Worm (Caenorhabditis elegans) whole organism, L4 larva: ENCODE results near the gene R160.14.

Source experiments
- F44E2.7 ChIP-seq: fragments of 200-800 bp; sonication (Bioruptor generic); IDR thresholded peaks from 2 replicates; pipeline ENCODE4 v2.1.2; 2022; ENCODE audit warnings: missing genetic modification characterization, missing compliant biosample characterization
- F49E8.2 ChIP-seq: sonication (generic microtip); optimal IDR thresholded peaks from 2 replicates; lab custom pipeline; 2016; ENCODE audit warnings: missing compliant biosample characterization, mild to moderate bottlenecking, missing genetic modification characterization, borderline replicate concordance
- T26A8.4 ChIP-seq: fragments of 200-800 bp; sonication (Bioruptor generic); IDR thresholded peaks from 2 replicates; pipeline ENCODE4 v1.3.6; 2022; ENCODE audit warnings: missing genetic modification characterization, missing compliant biosample characterization
- Y105C5A.15 ChIP-seq: fragments of 200-800 bp; sonication (Bioruptor generic); IDR thresholded peaks from 2 replicates; pipeline ENCODE4 v1.3.6; 2022; ENCODE audit warnings: missing genetic modification characterization, missing compliant biosample characterization
- Y75B8A.6 ChIP-seq: fragments of 200-800 bp; sonication (Bioruptor generic); IDR thresholded peaks from 2 replicates; pipeline ENCODE4 v1.3.6; 2022; ENCODE audit warnings: missing genetic modification reagents, missing genetic modification characterization, missing compliant biosample characterization
- ZK337.2 ChIP-seq: fragments of 200-800 bp; sonication (Bioruptor generic); IDR thresholded peaks from 2 replicates; pipeline ENCODE4 v1.3.6; 2022; ENCODE audit warnings: missing genetic modification reagents, missing genetic modification characterization, missing compliant biosample characterization
- ZK546.5 ChIP-seq, 2 experiments: sonication (generic microtip); optimal IDR thresholded peaks; 2 replicates each; lab custom pipeline; 2017; ENCODE audit warnings: missing biosample characterization in 2 of 2, missing genetic modification characterization in 2 of 2
- aha-1 ChIP-seq: fragments of 150-350 bp; peaks from one replicate; lab custom pipeline; 2014; ENCODE audit warnings: missing biosample characterization, missing genetic modification characterization
- ama-1 ChIP-seq: fragments of 150-350 bp; optimal IDR thresholded peaks from 2 replicates; lab custom pipeline; 2014; ENCODE audit warnings: inconsistent platforms, mixed read lengths
- ceh-32 ChIP-seq: sonication (generic microtip); optimal IDR thresholded peaks from 2 replicates; lab custom pipeline; 2016; ENCODE audit warnings: mild to moderate bottlenecking, missing genetic modification characterization, missing compliant biosample characterization; ENCODE audit not compliant: poor library complexity
- ctbp-1 ChIP-seq: fragments of 200-800 bp; sonication (Bioruptor generic); IDR thresholded peaks from 2 replicates; pipeline ENCODE4 v1.3.6; 2022; ENCODE audit warnings: missing genetic modification reagents, missing genetic modification characterization, missing compliant biosample characterization
- daf-12 ChIP-seq: fragments of 150-350 bp; optimal IDR thresholded peaks from 2 replicates; lab custom pipeline; 2014; ENCODE audit warnings: missing biosample characterization, missing genetic modification reagents, missing genetic modification characterization
- daf-8 ChIP-seq: fragments of 200-800 bp; sonication (Bioruptor generic); IDR thresholded peaks from 2 replicates; pipeline ENCODE4 v1.3.6; 2022; ENCODE audit warnings: missing genetic modification characterization, missing compliant biosample characterization
- dmd-8 ChIP-seq: fragments of 200-800 bp; sonication (Bioruptor generic); IDR thresholded peaks from 2 replicates; pipeline ENCODE4 v1.3.6; 2022; ENCODE audit warnings: missing genetic modification characterization, missing compliant biosample characterization
- dpl-1 ChIP-seq: fragments of 150-350 bp; optimal IDR thresholded peaks from 2 replicates; lab custom pipeline; 2014; ENCODE audit warnings: missing biosample characterization, missing genetic modification reagents, missing genetic modification characterization
- egl-43 ChIP-seq: fragments of 200-800 bp; sonication (Bioruptor generic); IDR thresholded peaks from 2 replicates; pipeline ENCODE4 v1.3.6; 2022; ENCODE audit warnings: missing genetic modification reagents, missing genetic modification characterization, missing compliant biosample characterization
- gei-8 ChIP-seq: fragments of 200-800 bp; sonication (Bioruptor generic); optimal IDR thresholded peaks from 2 replicates; lab custom pipeline; 2018; ENCODE audit warnings: mild to moderate bottlenecking, missing genetic modification characterization, missing compliant biosample characterization
- hlh-11 ChIP-seq: fragments of 200-800 bp; sonication (Bioruptor generic); optimal IDR thresholded peaks from 2 replicates; lab custom pipeline; 2018; ENCODE audit warnings: mild to moderate bottlenecking, missing genetic modification characterization, missing compliant biosample characterization
- hlh-30 ChIP-seq: sonication (generic microtip); optimal IDR thresholded peaks from 2 replicates; lab custom pipeline; 2017; ENCODE audit warnings: antibody characterized with exemption, mild to moderate bottlenecking, missing genetic modification characterization, missing compliant biosample characterization; ENCODE audit not compliant: insufficient read depth
- hmg-1.1 ChIP-seq: fragments of 200-800 bp; sonication (Bioruptor generic); IDR thresholded peaks from 2 replicates; pipeline ENCODE4 v1.3.6; 2022; ENCODE audit warnings: missing genetic modification reagents, missing genetic modification characterization, missing compliant biosample characterization
- lin-13 ChIP-seq: fragments of 150-350 bp; optimal IDR thresholded peaks from 2 replicates; lab custom pipeline; 2014; ENCODE audit warnings: missing biosample characterization, missing genetic modification reagents, missing genetic modification characterization
- lin-39 ChIP-seq: fragments of 150-350 bp; optimal IDR thresholded peaks from 2 replicates; lab custom pipeline; 2014; ENCODE audit warnings: missing biosample characterization, missing genetic modification reagents, missing genetic modification characterization
- mdl-1 ChIP-seq, 2 experiments: fragments of 150-350 bp in 1 of 2; sonication (generic microtip) in 1 of 2; optimal IDR thresholded peaks; 2 replicates each; lab custom pipeline; 2014 to 2017; ENCODE audit warnings: missing biosample characterization in 2 of 2, missing genetic modification characterization in 2 of 2
- mdt-29 ChIP-seq: fragments of 200-800 bp; sonication (Bioruptor generic); IDR thresholded peaks from 2 replicates; pipeline ENCODE4 v1.3.6; 2022; ENCODE audit warnings: missing genetic modification reagents, missing genetic modification characterization, missing compliant biosample characterization
- mes-2 ChIP-seq: sonication (generic microtip); optimal IDR thresholded peaks from 2 replicates; lab custom pipeline; 2016; ENCODE audit warnings: missing genotype, mild to moderate bottlenecking, missing genetic modification characterization, missing compliant biosample characterization; ENCODE audit not compliant: poor library complexity, severe bottlenecking
- mxl-3 ChIP-seq: fragments of 200-800 bp; sonication (Bioruptor generic); optimal IDR thresholded peaks from 2 replicates; lab custom pipeline; 2018; ENCODE audit warnings: mild to moderate bottlenecking, missing genetic modification characterization, missing compliant biosample characterization
- nhr-10 ChIP-seq: fragments of 150-350 bp; optimal IDR thresholded peaks from 2 replicates; lab custom pipeline; 2014; ENCODE audit warnings: missing biosample characterization, missing genetic modification characterization
- nhr-11 ChIP-seq: fragments of 150-350 bp; optimal IDR thresholded peaks from 2 replicates; lab custom pipeline; 2014; ENCODE audit warnings: missing biosample characterization, missing genetic modification characterization
- nhr-111 ChIP-seq: fragments of 200-800 bp; sonication (Bioruptor generic); optimal IDR thresholded peaks from 2 replicates; lab custom pipeline; 2018; ENCODE audit warnings: mild to moderate bottlenecking, missing genetic modification characterization, missing compliant biosample characterization
- nhr-28 ChIP-seq: fragments of 150-350 bp; optimal IDR thresholded peaks from 2 replicates; lab custom pipeline; 2014; ENCODE audit warnings: missing biosample characterization, missing genetic modification characterization
- nhr-42 ChIP-seq: fragments of 200-800 bp; sonication (Bioruptor generic); IDR thresholded peaks from 2 replicates; pipeline ENCODE4 v1.3.6; 2022; ENCODE audit warnings: missing genetic modification characterization, missing compliant biosample characterization
- nhr-48 ChIP-seq: sonication (generic microtip); optimal IDR thresholded peaks from 2 replicates; lab custom pipeline; 2016; ENCODE audit warnings: mild to moderate bottlenecking, missing genetic modification characterization, missing compliant biosample characterization
- nhr-77 ChIP-seq: fragments of 150-350 bp; optimal IDR thresholded peaks from 2 replicates; lab custom pipeline; 2014; ENCODE audit warnings: missing biosample characterization, missing genetic modification characterization
- pqm-1 ChIP-seq: sonication (generic microtip); optimal IDR thresholded peaks from 2 replicates; lab custom pipeline; 2017; ENCODE audit warnings: missing biosample characterization, missing genetic modification characterization
- set-16 ChIP-seq: fragments of 200-800 bp; sonication (Bioruptor generic); IDR thresholded peaks from 2 replicates; pipeline ENCODE4 v1.3.6; 2022; ENCODE audit warnings: missing genetic modification reagents, missing genetic modification characterization, missing compliant biosample characterization
- snpc-1.2 ChIP-seq: fragments of 200-800 bp; sonication (Bioruptor generic); IDR thresholded peaks from 2 replicates; pipeline ENCODE4 v1.3.6; 2022; ENCODE audit warnings: missing genetic modification reagents, missing genetic modification characterization, missing compliant biosample characterization
- unc-39 ChIP-seq: sonication (generic microtip); optimal IDR thresholded peaks from 2 replicates; lab custom pipeline; 2017; ENCODE audit warnings: missing biosample characterization, missing genetic modification characterization
- unc-62 ChIP-seq, 3 experiments: fragments of 150-350 bp in 1 of 3; sonication (generic microtip); optimal IDR thresholded peaks in 2 of 3; peaks in 1 of 3; 1 replicate in 1 of 3; 2 replicates in 2 of 3; lab custom pipeline; 2014 to 2017; ENCODE audit warnings: missing biosample characterization in 3 of 3, missing genetic modification characterization in 3 of 3, missing genetic modification reagents in 3 of 3, missing genotype in 1 of 3
- vab-7 ChIP-seq: fragments of 200-800 bp; sonication (Bioruptor generic); IDR thresholded peaks from 2 replicates; pipeline ENCODE4 v1.3.6; 2022; ENCODE audit warnings: missing genetic modification reagents, missing genetic modification characterization, missing compliant biosample characterization
- zip-11 ChIP-seq: fragments of 200-800 bp; sonication (Bioruptor generic); IDR thresholded peaks from 2 replicates; pipeline ENCODE4 v1.3.6; 2022; ENCODE audit warnings: missing genetic modification characterization, missing compliant biosample characterization

R160.14 gene

DNA sequence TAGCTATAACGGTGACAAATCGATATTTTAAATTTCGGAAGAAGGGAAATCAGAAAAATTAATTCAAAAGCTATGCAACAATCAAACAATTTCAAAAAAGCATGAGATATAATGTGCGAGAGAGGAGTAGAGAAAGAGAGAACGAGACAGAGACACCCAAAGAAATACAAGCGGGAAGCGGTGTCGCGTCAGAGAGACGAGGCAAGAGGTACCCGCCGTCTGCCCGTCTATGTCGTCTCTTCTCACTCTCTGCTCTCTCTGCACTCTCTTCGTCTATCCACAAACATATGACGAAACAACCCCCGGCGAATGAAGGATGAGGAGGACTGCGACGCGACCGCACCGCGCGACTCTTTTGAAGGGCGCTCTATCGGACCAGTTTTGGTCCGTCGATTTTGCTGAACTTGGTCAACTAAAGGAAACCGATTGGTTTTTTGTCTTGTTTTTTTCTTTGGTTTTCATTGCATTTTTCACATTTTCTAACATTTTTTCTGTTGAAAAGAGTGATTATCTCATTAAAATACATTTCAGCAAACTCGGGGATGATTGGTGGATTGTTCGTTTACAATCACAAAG lies 17.0 kb upstream of the R160.14 start, which contains the start of gene dpy-23 (continued):
- TF ChIP-seq hmg-1.1 (peak; percentile 93), ctbp-1 (GFP tag; lab: Robert Waterston, UW) (peak; percentile 94), nhr-111 (GFP tag; lab: Kevin White, UChicago) (no peak), zip-11 (GFP tag; lab: Robert Waterston, UW) (no peak), mes-2 (peak; percentile 82), daf-12 (tag; lab: Kevin White, UChicago) (no peak), nhr-77 (tag; lab: Kevin White, UChicago) (peak; percentile 89), gei-8 (GFP tag; lab: Kevin White, UChicago) (no peak)

ce11 chrX:4386493-4386892 lies 14.6 kb upstream of the R160.14 start:
- TF ChIP-seq daf-12 (tag; lab: Kevin White, UChicago) (no peak), mdl-1 (tag; optimal IDR thresholded peaks at IDR 0.05; lab: Kevin White, UChicago) (peak in 1 of 2 experiments; percentile 5), dpl-1 (GFP tag; lab: Kevin White, UChicago) (no peak), nhr-28 (tag; lab: Kevin White, UChicago) (peak; percentile 4), hlh-30 (tag; lab: Kevin White, UChicago) (peak; percentile 69)

DNA sequence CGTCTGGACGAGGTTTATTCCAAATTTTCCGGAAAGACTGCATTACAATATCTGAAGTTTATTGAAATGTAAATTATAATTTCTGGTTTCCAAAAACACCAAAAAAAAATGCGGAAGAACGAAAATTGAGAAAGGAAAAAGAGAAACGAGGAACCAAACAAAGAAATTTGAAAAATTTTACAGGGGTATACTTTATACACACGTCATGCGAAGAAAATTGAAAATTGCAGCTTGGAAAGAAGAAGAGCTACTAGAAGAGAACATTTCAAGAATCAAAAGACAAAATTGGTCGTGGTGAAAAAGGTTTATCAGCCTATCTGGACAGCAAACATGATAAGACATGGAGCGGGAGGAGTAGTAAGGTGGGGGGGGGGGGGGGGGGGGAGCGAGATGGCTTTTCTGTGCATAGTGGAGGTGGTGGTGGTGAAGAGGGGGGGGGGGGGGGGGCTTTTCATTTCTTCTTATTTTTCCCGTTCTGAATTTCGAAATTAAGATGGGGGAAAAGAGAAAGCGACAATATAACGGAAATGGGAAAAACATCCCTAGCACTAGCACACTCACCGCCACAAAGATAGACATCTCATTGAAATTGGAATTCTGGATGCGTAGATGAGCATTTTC lies 11.5 kb upstream of the R160.14 start, which contains the start of gene lst-2:
lst-2 (minus strand) TSS at position 51 of the 621 bp plus-strand sequence.
- no peak for TF ChIP-seq ama-1 (lab: Kevin White, UChicago)
- TF ChIP-seq pqm-1 (tag; lab: Kevin White, UChicago), result peak; percentile 1
- TF ChIP-seq unc-62 (GFP tag; optimal IDR thresholded peaks at IDR 0.05 in 1 of 2; lab: Kevin White, UChicago), result peak in 1 of 2 experiments; percentile 8
- no peak for TF ChIP-seq unc-62 (tag; optimal IDR thresholded peaks at IDR 0.05; lab: Kevin White, UChicago)
- TF ChIP-seq hlh-11 (tag; lab: Kevin White, UChicago), result peak; percentile 6
- TF ChIP-seq set-16 (GFP tag; lab: Robert Waterston, UW), result peak; percentile 77

- TF ChIP-seq nhr-10, result no peak
- TF ChIP-seq aha-1, result no peak
- no peak for TF ChIP-seq nhr-77 (tag; lab: Kevin White, UChicago)
- no peak for TF ChIP-seq lin-39 (tag; lab: Kevin White, UChicago)
- TF ChIP-seq nhr-11 (tag; lab: Kevin White, UChicago), result no peak
- no peak for TF ChIP-seq ZK546.5 (tag; optimal IDR thresholded peaks at IDR 0.05; lab: Kevin White, UChicago)
- no peak for TF ChIP-seq Y105C5A.15 (GFP tag; lab: Robert Waterston, UW)
- TF ChIP-seq ceh-32 (tag; lab: Kevin White, UChicago), result no peak
- no peak for TF ChIP-seq snpc-1.2 (GFP tag; lab: Robert Waterston, UW)
- TF ChIP-seq nhr-28 (tag; lab: Kevin White, UChicago), result no peak
- TF ChIP-seq ZK337.2 (GFP tag; lab: Robert Waterston, UW), result no peak
- TF ChIP-seq ctbp-1 (GFP tag; lab: Robert Waterston, UW), result no peak
- TF ChIP-seq unc-62 (GFP tag; optimal IDR thresholded peaks at IDR 0.05 in 1 of 2; lab: Kevin White, UChicago), result no peak
- no peak for TF ChIP-seq unc-62 (tag; optimal IDR thresholded peaks at IDR 0.05; lab: Kevin White, UChicago)
- no peak for TF ChIP-seq mdt-29 (GFP tag; lab: Robert Waterston, UW)
- no peak for TF ChIP-seq T26A8.4
Observed at ce11 chrX:4377689-4378088, 5.8 kb upstream of the R160.14 start, which contains the start of gene R160.12. R160.12 (minus strand) TSS chrX:4377789.

ce11 chrX:4376801-4377200 lies 4.9 kb upstream of the R160.14 start, which contains the start of gene R160.2:
R160.2 (minus strand) TSS chrX:4376901.
- TF ChIP-seq daf-8 (GFP tag; lab: Robert Waterston, UW), result no peak
- no peak for TF ChIP-seq lin-13
- no peak for TF ChIP-seq nhr-42 (GFP tag; lab: Robert Waterston, UW)
- TF ChIP-seq vab-7 (GFP tag; lab: Robert Waterston, UW), result no peak
- no peak for TF ChIP-seq ceh-32 (tag; lab: Kevin White, UChicago)
- TF ChIP-seq mxl-3 (GFP tag; lab: Kevin White, UChicago), result no peak
- TF ChIP-seq lin-39 (tag; lab: Kevin White, UChicago), result no peak
- TF ChIP-seq nhr-48, result no peak
- no peak for TF ChIP-seq F49E8.2 (tag; lab: Kevin White, UChicago)
- no peak for TF ChIP-seq egl-43 (GFP tag; lab: Robert Waterston, UW)
- TF ChIP-seq daf-12 (tag; lab: Kevin White, UChicago), result no peak
- no peak for TF ChIP-seq F44E2.7 (GFP tag; lab: Robert Waterston, UW)
- TF ChIP-seq mdl-1 (tag; optimal IDR thresholded peaks at IDR 0.05; lab: Kevin White, UChicago), result no peak
- no peak for TF ChIP-seq dmd-8 (GFP tag; lab: Robert Waterston, UW)
- no peak for TF ChIP-seq dpl-1 (GFP tag; lab: Kevin White, UChicago)
- no peak for TF ChIP-seq zip-11 (GFP tag; lab: Robert Waterston, UW)
- TF ChIP-seq gei-8 (GFP tag; lab: Kevin White, UChicago), result no peak
- TF ChIP-seq Y75B8A.6 (GFP tag; lab: Robert Waterston, UW), result no peak
- TF ChIP-seq unc-39, result no peak
